Fruit fly (Drosophila melanogaster) S2 (cell line): Measurements from ENCODE around the gene TP53INP.

ENCODE experiments used
- CG8478 ChIP-seq: fragments of >200 bp; optimal IDR thresholded peaks from 2 replicates; lab custom pipeline; 2018
- CTCF ChIP-seq, 2 experiments: fragments of >200 bp; optimal IDR thresholded peaks; 2 replicates each; lab custom pipeline; 2018

DNA sequence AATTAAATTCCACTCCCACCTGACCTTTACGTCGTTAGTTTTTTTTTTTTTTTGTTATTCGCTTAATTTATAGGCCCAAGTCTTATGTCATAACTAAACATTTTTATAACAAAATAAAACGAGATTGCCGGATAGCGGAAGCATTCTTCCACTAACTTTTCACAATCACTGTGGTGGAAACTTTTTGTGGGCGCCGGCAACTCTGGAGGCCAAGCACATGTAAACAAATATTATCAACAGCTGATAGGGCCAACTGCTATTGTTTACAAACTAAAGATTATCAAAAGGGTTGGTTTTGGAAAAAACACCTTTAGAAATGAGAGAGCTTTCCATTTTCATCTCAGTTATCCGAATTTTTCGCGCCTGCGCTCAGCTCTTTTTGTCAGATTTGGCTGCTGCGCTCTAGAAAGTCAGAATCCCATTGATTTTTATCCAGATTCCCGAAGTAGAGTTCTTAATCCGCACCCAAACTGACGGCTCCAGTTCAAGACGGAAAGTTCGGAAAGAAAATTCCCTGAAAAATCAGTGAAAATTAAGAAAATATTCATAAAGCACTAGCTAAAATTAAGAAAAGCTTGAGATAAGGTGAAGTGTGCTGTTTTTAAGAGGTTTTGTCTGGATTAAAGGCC lies 22.3 kb downstream of the TP53INP start, which contains the start of gene nAChRbeta1:
- TF ChIP-seq CG8478 (lab: Kevin White, UChicago) (no peak), CTCF (optimal IDR thresholded peaks at IDR 0.05; lab: Kevin White, UChicago) (no peak)
